Worm (Caenorhabditis elegans): ENCODE results near the gene ant-1.3.

DNA sequence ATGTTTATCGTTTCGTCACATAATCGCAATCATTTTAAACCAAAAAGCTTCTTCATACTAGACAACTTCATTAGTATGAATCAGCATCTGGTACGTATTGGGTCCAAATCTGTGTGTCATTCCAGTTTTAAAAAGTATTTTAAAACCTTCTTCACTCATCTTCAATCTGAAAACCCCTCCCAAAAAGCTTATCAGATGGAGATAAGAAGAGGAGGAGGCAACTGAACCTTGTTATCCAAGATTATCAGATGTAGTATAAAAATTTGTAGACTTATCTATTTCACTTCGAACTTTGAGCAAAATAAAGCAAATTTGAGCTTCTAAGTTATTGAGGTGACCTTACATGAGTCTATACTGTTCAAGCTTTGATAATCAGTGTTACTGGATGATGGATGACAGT is 782 bp upstream of the ant-1.3 start, which contains the start of gene nhr-38:
- TF ChIP-seq nhr-77 (tag; optimal IDR thresholded peaks at IDR 0.05) (no peak), unc-62 (GFP tag; optimal IDR thresholded peaks at IDR 0.05 in 1 of 2) (peak in 1 of 2 experiments; percentile 41), unc-62 (tag; optimal IDR thresholded peaks at IDR 0.05) (no peak), F49E8.2 (tag; optimal IDR thresholded peaks at IDR 0.05; ENCODE audit: borderline replicate concordance) (no peak), set-16 (GFP tag; IDR thresholded peaks at IDR 0.05) (no peak), zag-1 (tag; optimal IDR thresholded peaks at IDR 0.05) (no peak), nhr-237 (tag; optimal IDR thresholded peaks at IDR 0.05) (no peak), tra-1 (GFP tag; IDR thresholded peaks at IDR 0.05) (no peak), dmd-6 (GFP tag; IDR thresholded peaks at IDR 0.05) (no peak), nhr-42 (GFP tag; IDR thresholded peaks at IDR 0.05) (no peak), fkh-10 (GFP tag; optimal IDR thresholded peaks at IDR 0.05) (no peak), F37D6.2 (tag; optimal IDR thresholded peaks at IDR 0.05) (no peak)

Data from whole organism, L4 larva.